Fruit fly (Drosophila melanogaster): ENCODE results near the gene beta-PheRS.

beta-PheRS gene

dm6 chr3R:24252494-24252893 lies at the start of gene beta-PheRS (continued):
- TF ChIP-seq CG12155 (GFP tag; optimal IDR thresholded peaks at IDR 0.05) (peak; percentile 52), CG4854 (GFP tag; optimal IDR thresholded peaks at IDR 0.05) (peak; percentile 73), bsh (GFP tag; optimal IDR thresholded peaks at IDR 0.05) (no peak), CG12942 (GFP tag; optimal IDR thresholded peaks at IDR 0.05) (peak; percentile 35), CG1647 (GFP tag; optimal IDR thresholded peaks at IDR 0.05) (peak; percentile 57), CG31388 (GFP tag; optimal IDR thresholded peaks at IDR 0.05) (no peak), hkb (optimal IDR thresholded peaks at IDR 0.05) (no peak), hkb (GFP tag; IDR thresholded peaks at IDR 0.05) (peak; percentile 23; the same call in 1 of the 2 replicates), ara (GFP tag; IDR thresholded peaks at IDR 0.05) (no peak), D (optimal IDR thresholded peaks at IDR 0.05) (no peak), D (GFP tag; optimal IDR thresholded peaks at IDR 0.05) (no peak), CG15601 (tag; optimal IDR thresholded peaks at IDR 0.05) (no peak), C15 (GFP tag; IDR thresholded peaks at IDR 0.05) (0 out of 3 replicates have a peak, but pooled peaks have one; percentile 57), pan (optimal IDR thresholded peaks at IDR 0.05) (no peak), pan (GFP tag; optimal IDR thresholded peaks at IDR 0.05 in 1 of 2, IDR thresholded peaks at IDR 0.05 in 1 of 2) (peak in 1 of 2 experiments; percentile 46), HHEX (GFP tag; optimal IDR thresholded peaks at IDR 0.05) (no peak), CG14014 (GFP tag; IDR thresholded peaks at IDR 0.05) (peak; percentile 75), CG10979 (tag; optimal IDR thresholded peaks at IDR 0.05) (peak; percentile 42), Fer1 (GFP tag; optimal IDR thresholded peaks at IDR 0.05) (no peak), CG6689 (GFP tag; IDR thresholded peaks at IDR 0.05) (peak; percentile 36; the same call in 1 of the 2 replicates), CG43689 (GFP tag; IDR thresholded peaks at IDR 0.05) (no peak), pum (GFP tag; optimal IDR thresholded peaks at IDR 0.05) (peak; percentile 8), ftz-f1 (GFP tag; optimal IDR thresholded peaks at IDR 0.05) (peak; percentile 71), CG16863 (GFP tag; optimal IDR thresholded peaks at IDR 0.05) (peak; percentile 13), Camta (GFP tag; optimal IDR thresholded peaks at IDR 0.05) (peak; percentile 35), sim (GFP tag; IDR thresholded peaks at IDR 0.05) (no peak), zfh2 (GFP tag; optimal IDR thresholded peaks at IDR 0.05) (peak; percentile 75), CG13624 (GFP tag; optimal IDR thresholded peaks at IDR 0.05) (peak; percentile 64), Awh (GFP tag; IDR thresholded peaks at IDR 0.05) (no peak), CG14667 (GFP tag; IDR thresholded peaks at IDR 0.05) (no peak), slbo (GFP tag; IDR thresholded peaks at IDR 0.05) (peak; percentile 83), CG17186 (GFP tag; optimal IDR thresholded peaks at IDR 0.05) (peak; percentile 53), gro (GFP tag; optimal IDR thresholded peaks at IDR 0.05) (peak; percentile 56), CG14710 (tag; optimal IDR thresholded peaks at IDR 0.05) (peak; percentile 95), kni (GFP tag; optimal IDR thresholded peaks at IDR 0.05) (no peak), cas (GFP tag; IDR thresholded peaks at IDR 0.05) (no peak), CG9215 (GFP tag; IDR thresholded peaks at IDR 0.05) (peak; percentile 50; the same call in 1 of the 2 replicates), MTF-1 (GFP tag; optimal IDR thresholded peaks at IDR 0.05; ENCODE audit: borderline replicate concordance) (no peak), maf-S (GFP tag; optimal IDR thresholded peaks at IDR 0.05) (peak; percentile 47), wdn (GFP tag; IDR thresholded peaks at IDR 0.05) (0 out of 2 replicates have a peak, but pooled peaks have one; percentile 31), Antp (GFP tag; optimal IDR thresholded peaks at IDR 0.05) (peak; percentile 74), Eip74EF (GFP tag; optimal IDR thresholded peaks at IDR 0.05) (no peak), Hr51 (GFP tag; optimal IDR thresholded peaks at IDR 0.05) (peak in 1 of 2 experiments; percentile 42), chinmo (GFP tag; IDR thresholded peaks at IDR 0.05; ENCODE audit: partially characterized antibody) (peak; percentile 91; the same call in 2 of the 4 replicates), BEAF-32 (GFP tag; optimal IDR thresholded peaks at IDR 0.05) (peak; percentile 95), CG2120 (GFP tag; optimal IDR thresholded peaks at IDR 0.05) (peak; percentile 75), stc (GFP tag; IDR thresholded peaks at IDR 0.05) (no peak), CG17385 (GFP tag; optimal IDR thresholded peaks at IDR 0.05) (no peak), hb (GFP tag; IDR thresholded peaks at IDR 0.05; ENCODE audit: partially characterized antibody) (peak; percentile 78), gsb-n (tag; optimal IDR thresholded peaks at IDR 0.05) (no peak)

Measured in whole organism, embryonic.